Fruit fly (Drosophila melanogaster): ENCODE results near the gene CG14989.

Gene CG14989

dm6 chr3L:4108844-4109494 lies 21.6 kb downstream of the CG14989 start (continued):
- TF ChIP-seq NFAT (GFP tag; IDR thresholded peaks at IDR 0.05) (peak; percentile 20; the same call in 1 of the 2 replicates), CG18476 (GFP tag; optimal IDR thresholded peaks at IDR 0.05) (peak; percentile 42), Awh (GFP tag; IDR thresholded peaks at IDR 0.05) (no peak), Dip2 (GFP tag; IDR thresholded peaks at IDR 0.05) (no peak), Jarid2 (GFP tag; optimal IDR thresholded peaks at IDR 0.05) (peak; percentile 54), CG11247 (GFP tag; IDR thresholded peaks at IDR 0.05) (peak; percentile 33; the same call in 1 of the 2 replicates), CG31441 (GFP tag; IDR thresholded peaks at IDR 0.05) (peak; percentile 78), Taf1 (GFP tag; IDR thresholded peaks at IDR 0.05) (0 out of 2 replicates have a peak, but pooled peaks have one; percentile 18), CG32772 (GFP tag; IDR thresholded peaks at IDR 0.05) (peak; percentile 55; the same call in 1 of the 2 replicates), CG5953 (GFP tag; IDR thresholded peaks at IDR 0.05) (no peak), CG32767 (GFP tag; IDR thresholded peaks at IDR 0.05) (peak; percentile 41; the same call in 1 of the 2 replicates), Vsx1 (GFP tag; optimal IDR thresholded peaks at IDR 0.05) (peak; percentile 15), CG12155 (GFP tag; optimal IDR thresholded peaks at IDR 0.05) (peak; percentile 64), GATAe (GFP tag; conservative IDR thresholded peaks at IDR 0.05) (no peak), CG14441 (GFP tag; IDR thresholded peaks at IDR 0.05) (peak; percentile 58), CG11456 (GFP tag; IDR thresholded peaks at IDR 0.05) (peak; percentile 39; the same call in 1 of the 3 replicates), usp (GFP tag; optimal IDR thresholded peaks at IDR 0.05) (no peak), Hr78 (GFP tag; optimal IDR thresholded peaks at IDR 0.05) (peak in 1 of 2 experiments; percentile 63), BEAF-32 (GFP tag; optimal IDR thresholded peaks at IDR 0.05) (no peak), TFAM (GFP tag; optimal IDR thresholded peaks at IDR 0.05) (no peak), ken (GFP tag; IDR thresholded peaks at IDR 0.05) (peak; percentile 51; the same call in 1 of the 3 replicates), sima (GFP tag; optimal IDR thresholded peaks at IDR 0.05) (no peak), CG11085 (GFP tag; IDR thresholded peaks at IDR 0.05) (no peak), mam (GFP tag; optimal IDR thresholded peaks at IDR 0.05) (peak; percentile 71), zen (tag; optimal IDR thresholded peaks at IDR 0.05) (peak; percentile 61), Med (GFP tag) (peak; percentile 90), D19A (tag; optimal IDR thresholded peaks at IDR 0.05) (peak; percentile 74), dimm (GFP tag; IDR thresholded peaks at IDR 0.05) (0 out of 2 replicates have a peak, but pooled peaks have one; percentile 3), dmrt99B (tag; optimal IDR thresholded peaks at IDR 0.05) (peak; percentile 90), MTF-1 (GFP tag; optimal IDR thresholded peaks at IDR 0.05; ENCODE audit: borderline replicate concordance) (no peak), Usf (GFP tag; optimal IDR thresholded peaks at IDR 0.05) (peak; percentile 72), dysf (GFP tag; IDR thresholded peaks at IDR 0.05) (peak; percentile 80), az2 (GFP tag; optimal IDR thresholded peaks at IDR 0.05) (peak; percentile 76), C15 (GFP tag; IDR thresholded peaks at IDR 0.05) (no peak), CG14050 (GFP tag; IDR thresholded peaks at IDR 0.05) (no peak; the same call in 2 of the 3 replicates), crol (GFP tag; IDR thresholded peaks at IDR 0.05) (no peak), Deaf1 (tag; optimal IDR thresholded peaks at IDR 0.05) (peak; percentile 40), CG12236 (GFP tag; optimal IDR thresholded peaks at IDR 0.05) (peak; percentile 36)

dm6 chr3L:4110212-4110611 lies 22.8 kb downstream of the CG14989 start:
- TF ChIP-seq CG12155 (GFP tag; optimal IDR thresholded peaks at IDR 0.05) = no peak
- TF ChIP-seq Ets97D (GFP tag; optimal IDR thresholded peaks at IDR 0.05) = no peak
- TF ChIP-seq salm (tag; optimal IDR thresholded peaks at IDR 0.05) = no peak
- TF ChIP-seq tna (GFP tag; IDR thresholded peaks at IDR 0.05; ENCODE audit: partially characterized antibody) = no peak
- TF ChIP-seq CG4854 (GFP tag; optimal IDR thresholded peaks at IDR 0.05) = no peak
- TF ChIP-seq CG13287 (GFP tag; IDR thresholded peaks at IDR 0.05; ENCODE audit: partially characterized antibody) = no peak
- no peak for TF ChIP-seq sqz (GFP tag; optimal IDR thresholded peaks at IDR 0.05)
- no peak for TF ChIP-seq Nf-YC (tag; optimal IDR thresholded peaks at IDR 0.05)
- TF ChIP-seq hth (optimal IDR thresholded peaks at IDR 0.05) = no peak
- TF ChIP-seq bigmax (GFP tag; optimal IDR thresholded peaks at IDR 0.05) = no peak
- TF ChIP-seq Aef1 (GFP tag; IDR thresholded peaks at IDR 0.05) = no peak
- TF ChIP-seq CG10366 (GFP tag; IDR thresholded peaks at IDR 0.05) = no peak
- no peak for TF ChIP-seq CG12391 (tag; optimal IDR thresholded peaks at IDR 0.05)
- TF ChIP-seq CG32772 (GFP tag; IDR thresholded peaks at IDR 0.05) = no peak
- no peak for TF ChIP-seq unc-4 (GFP tag; IDR thresholded peaks at IDR 0.05; ENCODE audit: partially characterized antibody)
- no peak for TF ChIP-seq sna (GFP tag; IDR thresholded peaks at IDR 0.05; ENCODE audit: partially characterized antibody)

Measured in whole organism, embryonic.